Fruit fly (Drosophila melanogaster): ENCODE results near the gene CG5850.

dm6 chr2L:9988201-9988990, 24.6 kb upstream of the CG5850 start:
- TF ChIP-seq CG8478 (optimal IDR thresholded peaks at IDR 0.05) (no peak), CTCF (optimal IDR thresholded peaks at IDR 0.05) (no peak)

All from S2 (cell line).